Worm (Caenorhabditis elegans) whole organism, young adult: ENCODE measurements around the gene rbm-25.

Experiments
- B0019.2 ChIP-seq: fragments of 200-800 bp; sonication (Bioruptor generic); conservative IDR thresholded peaks from 2 replicates; pipeline ENCODE4 v1.3.6; 2022; ENCODE audit warnings: missing genetic modification reagents, missing genetic modification characterization, missing compliant biosample characterization
- F10E7.11 ChIP-seq: sonication (generic microtip); optimal IDR thresholded peaks from 2 replicates; lab custom pipeline; 2017; ENCODE audit warnings: mild to moderate bottlenecking, missing genetic modification characterization, moderate library complexity, missing compliant biosample characterization
- F22D6.2 ChIP-seq: sonication (generic microtip); optimal IDR thresholded peaks from 2 replicates; lab custom pipeline; 2016; ENCODE audit warnings: mild to moderate bottlenecking, missing genetic modification characterization, missing compliant biosample characterization
- F57A8.1 ChIP-seq: fragments of 200-800 bp; sonication (Bioruptor generic); optimal IDR thresholded peaks from 2 replicates; lab custom pipeline; 2018; ENCODE audit warnings: mild to moderate bottlenecking, missing genetic modification characterization, moderate library complexity, missing compliant biosample characterization
- Y56A3A.18 ChIP-seq: fragments of 200-800 bp; sonication (Bioruptor generic); IDR thresholded peaks from 2 replicates; pipeline ENCODE4 v1.3.6; 2022; ENCODE audit warnings: missing genetic modification reagents, missing genetic modification characterization, missing compliant biosample characterization
- akir-1 ChIP-seq: fragments of 200-800 bp; sonication (Bioruptor generic); optimal IDR thresholded peaks from 2 replicates; lab custom pipeline; 2018; ENCODE audit warnings: mild to moderate bottlenecking, missing genetic modification characterization, moderate library complexity, missing compliant biosample characterization
- ama-1 ChIP-seq, 3 experiments: fragments of 150-350 bp in 1 of 3; sonication (generic microtip) in 2 of 3; optimal IDR thresholded peaks; 2 replicates each; lab custom pipeline; 2014 to 2018; ENCODE audit warnings: missing biosample characterization in 2 of 3, missing genetic modification characterization in 2 of 3, missing genetic modification reagents in 2 of 3
- attf-3 ChIP-seq: fragments of 200-800 bp; sonication (Bioruptor generic); conservative IDR thresholded peaks from 2 replicates; pipeline ENCODE4 v1.3.6; 2022; ENCODE audit warnings: missing genetic modification reagents, missing genetic modification characterization, missing compliant biosample characterization
- attf-5 ChIP-seq: fragments of 200-800 bp; sonication (Bioruptor generic); optimal IDR thresholded peaks from 2 replicates; lab custom pipeline; 2018; ENCODE audit warnings: mild to moderate bottlenecking, missing genetic modification characterization, missing compliant biosample characterization
- bed-2 ChIP-seq: fragments of 200-800 bp; sonication (Bioruptor generic); IDR thresholded peaks from 2 replicates; pipeline ENCODE4 v1.3.6; 2022; ENCODE audit warnings: missing genetic modification reagents, missing genetic modification characterization, missing compliant biosample characterization
- ccch-3 ChIP-seq: fragments of 200-800 bp; sonication (Bioruptor generic); optimal IDR thresholded peaks from 2 replicates; lab custom pipeline; 2018; ENCODE audit warnings: mild to moderate bottlenecking, missing genetic modification characterization, missing compliant biosample characterization
- cebp-1 ChIP-seq, 2 experiments: fragments of 200-800 bp in 1 of 2; sonication (Bioruptor generic) in 1 of 2; sonication (generic microtip) in 1 of 2; IDR thresholded peaks in 1 of 2; optimal IDR thresholded peaks in 1 of 2; 2 replicates each; pipeline versions ENCODE4 v1.3.6 to Lab custom; 2017 to 2022; ENCODE audit warnings: missing compliant biosample characterization in 2 of 2, missing genetic modification characterization in 2 of 2, mild to moderate bottlenecking in 1 of 2, missing genetic modification reagents in 1 of 2, moderate library complexity in 1 of 2
- ceh-27 ChIP-seq: fragments of 200-800 bp; sonication (Bioruptor generic); optimal IDR thresholded peaks from 2 replicates; lab custom pipeline; 2018; ENCODE audit warnings: mild to moderate bottlenecking, missing genetic modification characterization, moderate library complexity, missing compliant biosample characterization
- ceh-91 ChIP-seq: fragments of 200-800 bp; sonication (Bioruptor generic); IDR thresholded peaks from 2 replicates; pipeline ENCODE4 v1.3.6; 2022; ENCODE audit warnings: missing genetic modification reagents, missing genetic modification characterization, missing compliant biosample characterization
- dpl-1 ChIP-seq: fragments of 150-350 bp; optimal IDR thresholded peaks from 2 replicates; lab custom pipeline; 2014; ENCODE audit warnings: missing biosample characterization, missing genetic modification reagents, missing genetic modification characterization
- efl-1 ChIP-seq: fragments of 150-350 bp; optimal IDR thresholded peaks from 2 replicates; lab custom pipeline; 2014; ENCODE audit warnings: missing biosample characterization, missing genetic modification reagents, missing genetic modification characterization
- egrh-3 ChIP-seq: fragments of 200-800 bp; sonication (Bioruptor generic); IDR thresholded peaks from 2 replicates; pipeline ENCODE4 v1.3.6; 2022; ENCODE audit warnings: missing genetic modification reagents, missing genetic modification characterization, missing compliant biosample characterization
- hmg-1.2 ChIP-seq: fragments of 200-800 bp; sonication (Bioruptor generic); IDR thresholded peaks from 2 replicates; pipeline ENCODE4 v1.3.6; 2022; ENCODE audit warnings: missing genetic modification reagents, missing genetic modification characterization, missing compliant biosample characterization
- let-526 ChIP-seq: fragments of 200-800 bp; sonication (Bioruptor generic); IDR thresholded peaks from 2 replicates; pipeline ENCODE4 v1.3.6; 2022; ENCODE audit warnings: missing genetic modification reagents, missing genetic modification characterization, missing compliant biosample characterization
- let-607 ChIP-seq, 2 experiments: fragments of 200-800 bp in 1 of 2; sonication (Bioruptor generic) in 1 of 2; sonication (generic microtip) in 1 of 2; optimal IDR thresholded peaks; 2 replicates each; lab custom pipeline; 2016 to 2018; ENCODE audit warnings: mild to moderate bottlenecking in 2 of 2, missing compliant biosample characterization in 2 of 2, missing genetic modification characterization in 2 of 2, moderate library complexity in 2 of 2, missing genotype in 1 of 2
- lin-35 ChIP-seq, 3 experiments: fragments of 150-350 bp in 2 of 3; sonication (generic microtip) in 1 of 3; optimal IDR thresholded peaks; 2 replicates each; lab custom pipeline; 2014 to 2018; ENCODE audit warnings: missing biosample characterization in 3 of 3, missing genetic modification characterization in 3 of 3, missing genetic modification reagents in 3 of 3
- madf-10 ChIP-seq: sonication (generic microtip); optimal IDR thresholded peaks from 2 replicates; lab custom pipeline; 2016; ENCODE audit warnings: mild to moderate bottlenecking, missing genetic modification characterization, missing compliant biosample characterization
- madf-3 ChIP-seq: fragments of 200-800 bp; sonication (Bioruptor generic); IDR thresholded peaks from 2 replicates; pipeline ENCODE4 v1.3.6; 2022; ENCODE audit warnings: missing genetic modification reagents, missing genetic modification characterization, missing compliant biosample characterization
- mxl-1 ChIP-seq: sonication (generic microtip); optimal IDR thresholded peaks from 2 replicates; lab custom pipeline; 2016; ENCODE audit warnings: missing genetic modification characterization, missing compliant biosample characterization
- nfya-1 ChIP-seq: sonication (generic microtip); optimal IDR thresholded peaks from 2 replicates; lab custom pipeline; 2017; ENCODE audit warnings: antibody characterized with exemption, missing compliant biosample characterization, missing genetic modification characterization, borderline replicate concordance; ENCODE audit not compliant: insufficient read depth
- nhr-179 ChIP-seq: sonication (generic microtip); optimal IDR thresholded peaks from 2 replicates; lab custom pipeline; 2016; ENCODE audit warnings: mild to moderate bottlenecking, missing genetic modification characterization, missing compliant biosample characterization
- snpc-4 ChIP-seq, 5 experiments: fragments of 150-350 bp in 1 of 5; sonication (generic microtip) in 4 of 5; optimal IDR thresholded peaks; 2 replicates each; lab custom pipeline; 2014 to 2018; ENCODE audit warnings: missing genetic modification characterization in 5 of 5, missing biosample characterization in 3 of 5, antibody characterized with exemption in 2 of 5, mild to moderate bottlenecking in 2 of 5, missing compliant biosample characterization in 2 of 5, missing genotype in 2 of 5, moderate library complexity in 2 of 5, missing genetic modification reagents in 1 of 5
- somi-1 ChIP-seq: fragments of 200-800 bp; sonication (Bioruptor generic); optimal IDR thresholded peaks from 2 replicates; lab custom pipeline; 2018; ENCODE audit warnings: mild to moderate bottlenecking, missing genetic modification characterization, missing compliant biosample characterization
- zim-3 ChIP-seq: sonication (generic microtip); optimal IDR thresholded peaks from 2 replicates; lab custom pipeline; 2017; ENCODE audit warnings: mild to moderate bottlenecking, missing genetic modification characterization, moderate library complexity, missing compliant biosample characterization
- ztf-25 ChIP-seq: fragments of 200-800 bp; sonication (Bioruptor generic); IDR thresholded peaks from 2 replicates; pipeline ENCODE4 v1.3.6; 2022; ENCODE audit warnings: missing genetic modification reagents, missing genetic modification characterization, missing compliant biosample characterization
- ztf-26 ChIP-seq: sonication (generic microtip); optimal IDR thresholded peaks from 2 replicates; lab custom pipeline; 2017; ENCODE audit warnings: missing genetic modification characterization, missing compliant biosample characterization
- ztf-6 ChIP-seq: fragments of 200-800 bp; sonication (Bioruptor generic); IDR thresholded peaks from 2 replicates; pipeline ENCODE4 v1.3.6; 2022; ENCODE audit warnings: missing genetic modification reagents, missing genetic modification characterization, missing compliant biosample characterization

Gene rbm-25

ce11 chrV:12449902-12450301, 48.1 kb upstream of the rbm-25 start, which contains the start of gene C54D10.10:
Gene C54D10.10 (minus strand): TSS chrV:12450002.
- TF ChIP-seq ztf-26 (tag; lab: Kevin White, UChicago) (no peak), F57A8.1 (GFP tag; lab: Kevin White, UChicago) (no peak), somi-1 (no peak), Y56A3A.18 (no peak), egrh-3 (no peak), F10E7.11 (tag; lab: Kevin White, UChicago) (no peak), madf-10 (no peak), let-607 (tag; optimal IDR thresholded peaks at IDR 0.05; lab: Kevin White, UChicago) (no peak), madf-3 (GFP tag; lab: Robert Waterston, UW) (no peak), let-526 (no peak), cebp-1 (GFP tag; IDR thresholded peaks at IDR 0.05; lab: Robert Waterston, UW) (no peak), cebp-1 (tag; optimal IDR thresholded peaks at IDR 0.05; lab: Kevin White, UChicago) (no peak), zim-3 (tag; lab: Kevin White, UChicago) (no peak), ccch-3 (no peak), ztf-25 (GFP tag; lab: Robert Waterston, UW) (no peak), nhr-179 (tag; lab: Kevin White, UChicago) (no peak), dpl-1 (GFP tag; lab: Kevin White, UChicago) (no peak)

- TF ChIP-seq dpl-1 (GFP tag; lab: Kevin White, UChicago) (peak; percentile 7), ztf-6 (GFP tag; lab: Robert Waterston, UW) (no peak), ccch-3 (no peak), attf-5 (GFP tag; lab: Kevin White, UChicago) (no peak), ceh-91 (GFP tag; lab: Robert Waterston, UW) (no peak), snpc-4 (GFP tag; optimal IDR thresholded peaks at IDR 0.05; lab: Kevin White, UChicago) (no peak), snpc-4 (tag; optimal IDR thresholded peaks at IDR 0.05; lab: Kevin White, UChicago) (no peak), efl-1 (GFP tag; lab: Kevin White, UChicago) (peak; percentile 51), attf-3 (GFP tag; lab: Robert Waterston, UW) (peak; percentile 93)
- TF ChIP-seq, all 124 proteins: peak for 3
Measured at ce11 chrV:12450441-12450840, 47.6 kb upstream of the rbm-25 start, which contains the start of gene F28C1.1. Gene F28C1.1 (plus strand): TSS chrV:12450805.

- TF ChIP-seq egrh-3, result peak; percentile 81; the same call in 1 of the 2 replicates
- no peak for TF ChIP-seq B0019.2
- TF ChIP-seq ceh-27 (GFP tag; lab: Kevin White, UChicago), result no peak
- no peak for TF ChIP-seq ama-1 (optimal IDR thresholded peaks at IDR 0.05; lab: Kevin White, UChicago)
- no peak for TF ChIP-seq ama-1 (GFP tag; optimal IDR thresholded peaks at IDR 0.05; lab: Kevin White, UChicago)
- TF ChIP-seq hmg-1.2 (GFP tag; lab: Robert Waterston, UW), result 0 out of 2 replicates have a peak, but pooled peaks have one; percentile 4
- TF ChIP-seq nfya-1 (tag; lab: Kevin White, UChicago), result no peak
- TF ChIP-seq madf-3 (GFP tag; lab: Robert Waterston, UW), result no peak
- no peak for TF ChIP-seq mxl-1 (tag; lab: Kevin White, UChicago)
- no peak for TF ChIP-seq F22D6.2 (tag; lab: Kevin White, UChicago)
Measured at ce11 chrV:12455695-12456094, 42.3 kb upstream of the rbm-25 start.

- TF ChIP-seq cebp-1 (GFP tag; IDR thresholded peaks at IDR 0.05; lab: Robert Waterston, UW), result no peak
- TF ChIP-seq cebp-1 (tag; optimal IDR thresholded peaks at IDR 0.05; lab: Kevin White, UChicago), result peak; percentile 76
- no peak for TF ChIP-seq nhr-179 (tag; lab: Kevin White, UChicago)
- no peak for TF ChIP-seq bed-2
- peak in 1 of 3 experiments; percentile 38 for TF ChIP-seq lin-35 (GFP tag; optimal IDR thresholded peaks at IDR 0.05; lab: Kevin White, UChicago)
- TF ChIP-seq mxl-1 (tag; lab: Kevin White, UChicago), result no peak
- TF ChIP-seq akir-1 (GFP tag; lab: Kevin White, UChicago), result no peak
- no peak for TF ChIP-seq egrh-3
Measured at ce11 chrV:12460583-12460982, 37.4 kb upstream of the rbm-25 start.
